Fruit fly (Drosophila melanogaster) whole organism, embryonic: ENCODE data around the gene CG32313.
A peak's percentile ranks its signal among the peaks of the same experiment; 100 is the strongest.

ENCODE experiments used
- BtbVII ChIP-seq: fragments of 200-800 bp; sonication (Bioruptor generic); optimal IDR thresholded peaks from 3 replicates; lab custom pipeline; 2017; ENCODE audit warnings: missing biosample characterization, mild to moderate bottlenecking, missing genetic modification characterization
- Bteb2 ChIP-seq: fragments of 200-800 bp; sonication (Bioruptor generic); optimal IDR thresholded peaks from 2 replicates; lab custom pipeline; 2016; ENCODE audit warnings: missing biosample characterization, missing genetic modification characterization
- C15 ChIP-seq: fragments of 200-800 bp; sonication (Bioruptor generic); IDR thresholded peaks from 3 replicates; pipeline ENCODE4 v1.3.6; 2022; ENCODE audit warnings: missing biosample characterization, missing genetic modification characterization
- CG10543 ChIP-seq: fragments of 200-800 bp; sonication (Bioruptor generic); optimal IDR thresholded peaks from 3 replicates; lab custom pipeline; 2017; ENCODE audit warnings: missing biosample characterization, mild to moderate bottlenecking, missing genetic modification characterization, moderate library complexity
- CG11093 ChIP-seq: fragments of 200-800 bp; sonication (Bioruptor generic); IDR thresholded peaks from 3 replicates; pipeline ENCODE4 v1.3.6; 2022; ENCODE audit warnings: missing biosample characterization, missing genetic modification characterization
- CG12155 ChIP-seq: fragments of 200-800 bp; sonication (Bioruptor generic); optimal IDR thresholded peaks from 3 replicates; lab custom pipeline; 2016; ENCODE audit warnings: missing biosample characterization, missing genetic modification characterization
- CG12942 ChIP-seq: fragments of 200-800 bp; sonication (Bioruptor generic); optimal IDR thresholded peaks from 3 replicates; lab custom pipeline; 2016; ENCODE audit warnings: missing biosample characterization, missing genetic modification characterization
- CG13424 ChIP-seq: fragments of 200-800 bp; sonication (Bioruptor generic); optimal IDR thresholded peaks from 2 replicates; lab custom pipeline; 2019; ENCODE audit warnings: missing biosample characterization, mild to moderate bottlenecking, missing genetic modification characterization, moderate library complexity
- CG14710 ChIP-seq: fragments of 200-800 bp; sonication (Bioruptor generic); optimal IDR thresholded peaks from 3 replicates; lab custom pipeline; 2019; ENCODE audit warnings: missing biosample characterization, mild to moderate bottlenecking, missing genetic modification characterization, moderate library complexity
- CG15514 ChIP-seq: fragments of 200-800 bp; sonication (Bioruptor generic); optimal IDR thresholded peaks from 3 replicates; lab custom pipeline; 2017; ENCODE audit warnings: missing biosample characterization, missing genetic modification characterization, mild to moderate bottlenecking, moderate library complexity, missing genetic modification reagents
- CG16815 ChIP-seq: fragments of 200-800 bp; sonication (Bioruptor generic); optimal IDR thresholded peaks from 3 replicates; lab custom pipeline; 2017; ENCODE audit warnings: missing biosample characterization, mild to moderate bottlenecking, missing genetic modification characterization
- CG17385 ChIP-seq: fragments of 200-800 bp; sonication (Bioruptor generic); optimal IDR thresholded peaks from 3 replicates; lab custom pipeline; 2018; ENCODE audit warnings: missing biosample characterization, mild to moderate bottlenecking, missing genetic modification characterization
- CG18262 ChIP-seq: fragments of 200-800 bp; optimal IDR thresholded peaks from 3 replicates; lab custom pipeline; 2019; ENCODE audit warnings: missing biosample characterization, mild to moderate bottlenecking, missing genetic modification characterization, moderate library complexity
- CG18619 ChIP-seq: fragments of 200-800 bp; sonication (Bioruptor generic); optimal IDR thresholded peaks from 3 replicates; lab custom pipeline; 2017; ENCODE audit warnings: missing biosample characterization, mild to moderate bottlenecking, missing genetic modification characterization
- CG18764 ChIP-seq: fragments of 200-800 bp; sonication (Bioruptor generic); optimal IDR thresholded peaks from 3 replicates; lab custom pipeline; 2016; ENCODE audit warnings: missing biosample characterization, missing genetic modification characterization
- CG2875 ChIP-seq: fragments of 200-800 bp; sonication (Bioruptor generic); optimal IDR thresholded peaks from 2 replicates; lab custom pipeline; 2017; ENCODE audit warnings: missing biosample characterization, mild to moderate bottlenecking, missing genetic modification characterization, missing genetic modification reagents
- CG31388 ChIP-seq: fragments of 200-800 bp; sonication (Bioruptor generic); optimal IDR thresholded peaks from 2 replicates; lab custom pipeline; 2016; ENCODE audit warnings: missing biosample characterization, missing genetic modification characterization
- CG34376 ChIP-seq: fragments of 200-800 bp; sonication (Bioruptor generic); optimal IDR thresholded peaks from 2 replicates; lab custom pipeline; 2018; ENCODE audit warnings: missing biosample characterization, mild to moderate bottlenecking, missing genetic modification characterization
- CG4360 ChIP-seq: fragments of 200-800 bp; sonication (Bioruptor generic); IDR thresholded peaks from 2 replicates; pipeline ENCODE4 v1.3.6; 2022; ENCODE audit warnings: missing biosample characterization, missing genetic modification characterization
- CG4404 ChIP-seq: fragments of 200-800 bp; sonication (Bioruptor generic); IDR thresholded peaks from 2 replicates; pipeline ENCODE4 v1.3.6; 2022; ENCODE audit warnings: missing biosample characterization, missing genetic modification characterization
- CG8944 ChIP-seq: fragments of 200-800 bp; sonication (Bioruptor generic); optimal IDR thresholded peaks from 3 replicates; lab custom pipeline; 2016; ENCODE audit warnings: missing biosample characterization, missing genetic modification characterization
- CG9932 ChIP-seq: fragments of 200-800 bp; sonication (Bioruptor generic); IDR thresholded peaks from 2 replicates; pipeline ENCODE4 v1.3.6; 2022; ENCODE audit warnings: missing biosample characterization, missing genetic modification characterization
- CHES-1-like ChIP-seq: fragments of 200-800 bp; sonication (Bioruptor generic); optimal IDR thresholded peaks from 2 replicates; lab custom pipeline; 2016; ENCODE audit warnings: missing biosample characterization, missing genetic modification characterization
- Chrac-16 ChIP-seq: fragments of 200-800 bp; sonication (Bioruptor generic); optimal IDR thresholded peaks from 3 replicates; lab custom pipeline; 2016; ENCODE audit warnings: missing biosample characterization, missing genetic modification characterization
- Dbx ChIP-seq: fragments of 200-800 bp; sonication (Bioruptor generic); IDR thresholded peaks from 3 replicates; pipeline ENCODE4 v1.3.6; 2022; ENCODE audit warnings: missing biosample characterization, missing genetic modification characterization
- Doc2 ChIP-seq: fragments of 200-800 bp; sonication (Bioruptor generic); IDR thresholded peaks from 2 replicates; pipeline ENCODE4 v1.3.6; 2022; ENCODE audit warnings: missing biosample characterization, missing genetic modification characterization
- Eip74EF ChIP-seq, 2 experiments: fragments of 200-800 bp in 1 of 2; fragments of >200 bp in 1 of 2; sonication (Bioruptor generic) in 1 of 2; optimal IDR thresholded peaks; 2 replicates each; lab custom pipeline; 2017 to 2019; ENCODE audit warnings: missing biosample characterization in 2 of 2, missing genetic modification characterization in 2 of 2, mild to moderate bottlenecking in 1 of 2, moderate library complexity in 1 of 2
- Hr78 ChIP-seq, 2 experiments: fragments of 200-800 bp in 1 of 2; fragments of >200 bp in 1 of 2; sonication (Bioruptor generic) in 1 of 2; optimal IDR thresholded peaks; 2 replicates each; lab custom pipeline; 2017 to 2019; ENCODE audit warnings: missing biosample characterization in 2 of 2, missing genetic modification characterization in 2 of 2, mild to moderate bottlenecking in 1 of 2, moderate library complexity in 1 of 2
- Med ChIP-seq: fragments of 200-800 bp; sonication (Bioruptor generic); peaks from one replicate; lab custom pipeline; 2016; ENCODE audit warnings: missing biosample characterization, missing genetic modification characterization, mild to moderate bottlenecking, inconsistent platforms, moderate library complexity
- Sin3A ChIP-seq: fragments of >200 bp; optimal IDR thresholded peaks from 2 replicates; lab custom pipeline; 2018
- Ssrp ChIP-seq: fragments of 200-800 bp; sonication (Bioruptor generic); optimal IDR thresholded peaks from 2 replicates; lab custom pipeline; 2018; ENCODE audit warnings: missing biosample characterization, mild to moderate bottlenecking, missing genetic modification characterization, moderate library complexity
- Trl ChIP-seq, 3 experiments: fragments of >200 bp in 2 of 3; fragments of 200-800 bp in 1 of 3; sonication (Bioruptor generic) in 1 of 3; optimal IDR thresholded peaks; 2 replicates in 1 of 3; 3 replicates in 2 of 3; lab custom pipeline; 2016 to 2017; ENCODE audit warnings: missing biosample characterization in 1 of 3, missing genetic modification characterization in 1 of 3
- Usf ChIP-seq: fragments of 200-800 bp; sonication (Bioruptor generic); optimal IDR thresholded peaks from 2 replicates; lab custom pipeline; 2017; ENCODE audit warnings: missing genotype, missing biosample characterization, missing genetic modification characterization
- YL-1 ChIP-seq: fragments of 200-800 bp; sonication (Bioruptor generic); optimal IDR thresholded peaks from 3 replicates; lab custom pipeline; 2017; ENCODE audit warnings: missing biosample characterization, mild to moderate bottlenecking, missing genetic modification characterization
- chinmo ChIP-seq: fragments of 200-800 bp; sonication (Bioruptor generic); IDR thresholded peaks from 4 replicates; pipeline ENCODE4 v1.3.6; 2022; ENCODE audit warnings: missing biosample characterization, missing genetic modification characterization; ENCODE audit not compliant: partially characterized antibody
- dmrt11E ChIP-seq: fragments of 200-800 bp; sonication (Bioruptor generic); optimal IDR thresholded peaks from 3 replicates; lab custom pipeline; 2018; ENCODE audit warnings: missing biosample characterization, mild to moderate bottlenecking, missing genetic modification characterization, moderate library complexity
- ewg ChIP-seq: fragments of 200-800 bp; sonication (Bioruptor generic); optimal IDR thresholded peaks from 3 replicates; lab custom pipeline; 2017; ENCODE audit warnings: mild to moderate bottlenecking, missing biosample characterization, missing genetic modification reagents, missing genetic modification characterization
- exex ChIP-seq: fragments of 200-800 bp; sonication (Bioruptor generic); optimal IDR thresholded peaks from 4 replicates; lab custom pipeline; 2018; ENCODE audit warnings: missing biosample characterization, mild to moderate bottlenecking, missing genetic modification characterization, moderate library complexity
- gsb ChIP-seq: fragments of 200-800 bp; sonication (Bioruptor generic); IDR thresholded peaks from 2 replicates; pipeline ENCODE4 v1.3.6; 2022; ENCODE audit warnings: missing biosample characterization, missing genetic modification characterization
- gt ChIP-seq: fragments of 200-800 bp; sonication (Bioruptor generic); IDR thresholded peaks from 2 replicates; pipeline ENCODE4 v1.3.6; 2022; ENCODE audit warnings: missing biosample characterization, missing genetic modification characterization
- kah ChIP-seq: fragments of 200-800 bp; sonication (Bioruptor generic); optimal IDR thresholded peaks from 2 replicates; lab custom pipeline; 2018; ENCODE audit warnings: missing biosample characterization, mild to moderate bottlenecking, missing genetic modification characterization
- kni ChIP-seq: fragments of 200-800 bp; sonication (Bioruptor generic); optimal IDR thresholded peaks from 3 replicates; lab custom pipeline; 2017; ENCODE audit warnings: mild to moderate bottlenecking, missing biosample characterization, missing genetic modification reagents, missing genetic modification characterization
- lbe ChIP-seq: fragments of 200-800 bp; sonication (Bioruptor generic); optimal IDR thresholded peaks from 2 replicates; lab custom pipeline; 2016; ENCODE audit warnings: missing biosample characterization, mild to moderate bottlenecking, missing genetic modification characterization
- peb ChIP-seq: fragments of 200-800 bp; sonication (Bioruptor generic); IDR thresholded peaks from 2 replicates; pipeline ENCODE4 v1.3.6; 2022; ENCODE audit warnings: missing biosample characterization, missing genetic modification characterization
- ro ChIP-seq: fragments of 200-800 bp; sonication (Bioruptor generic); IDR thresholded peaks from 2 replicates; pipeline ENCODE4 v1.3.6; 2022; ENCODE audit warnings: missing biosample characterization, missing genetic modification characterization
- scrt ChIP-seq: fragments of 200-800 bp; sonication (Bioruptor generic); optimal IDR thresholded peaks from 2 replicates; lab custom pipeline; 2018; ENCODE audit warnings: missing biosample characterization, mild to moderate bottlenecking, missing genetic modification characterization, moderate library complexity
- shn ChIP-seq: fragments of 200-800 bp; sonication (Bioruptor generic); optimal IDR thresholded peaks from 3 replicates; lab custom pipeline; 2016; ENCODE audit warnings: missing biosample characterization, missing genetic modification characterization
- slp2 ChIP-seq: fragments of 200-800 bp; sonication (Bioruptor generic); optimal IDR thresholded peaks from 2 replicates; lab custom pipeline; 2016; ENCODE audit warnings: missing biosample characterization, missing genetic modification characterization
- tin ChIP-seq: fragments of 200-800 bp; sonication (Bioruptor generic); optimal IDR thresholded peaks from 3 replicates; lab custom pipeline; 2016; ENCODE audit warnings: missing biosample characterization, missing genetic modification characterization
- twi ChIP-seq: fragments of 200-800 bp; optimal IDR thresholded peaks from 2 replicates; lab custom pipeline; 2019; ENCODE audit warnings: missing biosample characterization, mild to moderate bottlenecking, missing genetic modification characterization, moderate library complexity
- vfl ChIP-seq: fragments of 200-800 bp; sonication (Bioruptor generic); optimal IDR thresholded peaks from 2 replicates; lab custom pipeline; 2016; ENCODE audit warnings: missing biosample characterization, missing genetic modification characterization
- wdn ChIP-seq: fragments of 200-800 bp; sonication (Bioruptor generic); IDR thresholded peaks from 2 replicates; pipeline ENCODE4 v1.3.6; 2022; ENCODE audit warnings: missing biosample characterization, missing genetic modification characterization

Gene CG32313

DNA sequence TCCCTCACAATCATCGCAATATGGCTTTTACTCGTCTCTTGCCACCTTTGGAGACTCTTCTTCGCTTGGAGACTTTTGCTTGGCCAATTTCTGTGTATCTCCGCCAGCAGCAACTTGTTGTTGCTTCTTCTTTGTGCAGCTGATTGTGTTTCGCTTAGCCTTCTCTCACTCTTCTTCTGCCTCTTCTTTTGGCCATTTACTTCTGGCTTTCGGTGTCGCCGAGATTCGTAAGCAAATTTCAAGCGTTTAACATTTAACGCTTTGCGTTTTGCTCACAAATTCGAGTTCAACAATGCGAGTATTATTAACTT lies 24.4 kb upstream of the CG32313 start (continued):
- no peak for TF ChIP-seq CG15514 (GFP tag; lab: Kevin White, UChicago)
- TF ChIP-seq peb (GFP tag; lab: Robert Waterston, UW) = no peak
- TF ChIP-seq CG18262 (tag; lab: Kevin White, UChicago) = no peak
- no peak for TF ChIP-seq CG18764
- TF ChIP-seq ro (GFP tag; lab: Robert Waterston, UW) = no peak
- no peak for TF ChIP-seq twi
- TF ChIP-seq CG17385 = peak; percentile 81
- TF ChIP-seq ewg (GFP tag; lab: Kevin White, UChicago) = no peak
- TF ChIP-seq scrt (GFP tag; lab: Kevin White, UChicago) = peak; percentile 81
- TF ChIP-seq wdn (GFP tag; lab: Robert Waterston, UW) = no peak
- TF ChIP-seq CHES-1-like = no peak
- no peak for TF ChIP-seq CG8944 (GFP tag; lab: Kevin White, UChicago)
- TF ChIP-seq CG11093 (GFP tag; lab: Robert Waterston, UW) = no peak
- no peak for TF ChIP-seq CG12942 (GFP tag; lab: Kevin White, UChicago)
- TF ChIP-seq CG14710 = no peak
- TF ChIP-seq CG9932 = no peak
- no peak for TF ChIP-seq shn
- no peak for TF ChIP-seq Chrac-16 (GFP tag; lab: Kevin White, UChicago)
- TF ChIP-seq CG4404 = no peak
- TF ChIP-seq vfl (GFP tag; lab: Kevin White, UChicago) = no peak
- TF ChIP-seq dmrt11E (tag; lab: Kevin White, UChicago) = no peak
- TF ChIP-seq Doc2 = no peak
- no peak for TF ChIP-seq CG2875 (GFP tag; lab: Kevin White, UChicago)
- TF ChIP-seq slp2 (GFP tag; lab: Kevin White, UChicago) = no peak
- no peak for TF ChIP-seq Sin3A
- TF ChIP-seq CG34376 (GFP tag; lab: Kevin White, UChicago) = no peak
- TF ChIP-seq tin = no peak
- no peak for TF ChIP-seq CG18619
- TF ChIP-seq gt (GFP tag; lab: Robert Waterston, UW) = no peak
- TF ChIP-seq CG31388 (GFP tag; lab: Kevin White, UChicago) = no peak
- no peak for TF ChIP-seq Bteb2 (GFP tag; lab: Kevin White, UChicago)
- TF ChIP-seq exex (tag; lab: Kevin White, UChicago) = peak; percentile 22
- no peak for TF ChIP-seq Ssrp (tag; lab: Kevin White, UChicago)
- TF ChIP-seq lbe (GFP tag; lab: Kevin White, UChicago) = no peak
- no peak for TF ChIP-seq CG16815 (GFP tag; lab: Kevin White, UChicago)
- TF ChIP-seq C15 = no peak
- no peak for TF ChIP-seq CG10543 (GFP tag; lab: Kevin White, UChicago)
- peak; percentile 54 for TF ChIP-seq kah (GFP tag; lab: Kevin White, UChicago)
- TF ChIP-seq gsb = no peak

DNA sequence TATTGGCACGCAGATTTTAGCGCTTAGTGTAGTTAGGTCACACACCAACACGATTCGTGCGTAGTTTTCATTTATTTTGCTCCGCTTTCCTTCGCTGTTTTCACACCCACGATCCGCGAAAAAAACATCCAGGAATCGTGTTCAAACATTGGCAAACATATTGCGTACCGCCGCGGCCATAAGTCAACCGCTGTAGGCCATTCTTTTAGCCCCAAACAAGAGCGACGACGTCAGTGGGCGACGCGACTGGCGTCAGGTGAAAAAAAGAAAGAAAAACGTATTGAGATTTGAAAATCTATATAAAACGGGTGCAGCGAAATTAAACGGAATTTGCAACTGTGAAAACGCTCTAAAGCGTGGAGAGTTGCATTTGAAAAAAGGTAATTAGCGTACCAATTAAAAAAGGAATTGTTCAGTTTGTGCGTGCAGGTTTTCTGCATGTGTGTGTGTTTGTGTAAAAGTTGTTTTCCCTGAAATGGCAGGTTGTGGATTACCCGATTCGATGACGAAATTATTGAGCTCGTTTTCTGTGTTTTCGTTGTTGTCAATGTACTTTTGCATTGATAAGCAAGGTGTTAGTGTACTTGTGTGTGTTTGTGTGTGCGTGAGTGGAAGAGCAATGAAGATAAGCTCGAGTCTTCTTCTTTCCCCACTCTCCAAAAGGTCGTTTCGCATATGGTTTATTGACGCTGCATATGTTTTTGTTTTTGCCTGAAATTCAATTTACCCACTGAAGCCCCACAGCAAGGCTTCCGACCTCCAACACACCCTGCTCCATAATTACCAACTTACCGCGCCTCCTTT lies 23.8 kb upstream of the CG32313 start, which contains the start of gene Tmep:
TSS of gene Tmep (plus strand) at position 20 of the 804 bp plus-strand sequence.
- TF ChIP-seq CG14710 = no peak
- TF ChIP-seq chinmo (GFP tag; lab: Robert Waterston, UW) = peak; percentile 72; the same call in 2 of the 4 replicates
- peak; percentile 8 for TF ChIP-seq YL-1 (GFP tag; lab: Kevin White, UChicago)
- no peak for TF ChIP-seq CG4360 (GFP tag; lab: Robert Waterston, UW)
- peak; percentile 14 for TF ChIP-seq BtbVII
- TF ChIP-seq Eip74EF (GFP tag; optimal IDR thresholded peaks at IDR 0.05; lab: Kevin White, UChicago) = no peak
- peak in 1 of 2 experiments; percentile 3 for TF ChIP-seq Trl (optimal IDR thresholded peaks at IDR 0.05; lab: Kevin White, UChicago)
- no peak for TF ChIP-seq Trl (GFP tag; optimal IDR thresholded peaks at IDR 0.05; lab: Kevin White, UChicago)
- TF ChIP-seq Med (GFP tag; lab: Kevin White, UChicago) = peak; percentile 44
- no peak for TF ChIP-seq Usf (GFP tag; lab: Kevin White, UChicago)
- TF ChIP-seq Hr78 (GFP tag; optimal IDR thresholded peaks at IDR 0.05; lab: Kevin White, UChicago) = no peak
- no peak for TF ChIP-seq CG12155
- 0 out of 3 replicates have a peak, but pooled peaks have one; percentile 26 for TF ChIP-seq Dbx (GFP tag; lab: Robert Waterston, UW)
- TF ChIP-seq kni (GFP tag; lab: Kevin White, UChicago) = peak; percentile 42
- TF ChIP-seq CG13424 = no peak
- no peak for TF ChIP-seq CG2875 (GFP tag; lab: Kevin White, UChicago)
